Fruit fly (Drosophila melanogaster) whole organism: Measurements from ENCODE around the gene MAGE.

Source experiments
- CG8478 ChIP-seq: fragments of >200 bp; optimal IDR thresholded peaks from 2 replicates; lab custom pipeline; 2018; ENCODE audit warnings: inconsistent platforms
- Dll ChIP-seq: fragments of >200 bp; optimal IDR thresholded peaks from 2 replicates; lab custom pipeline; 2017
- EcR ChIP-seq, 2 experiments: fragments of >200 bp; optimal IDR thresholded peaks; 2 replicates each; lab custom pipeline; 2017; ENCODE audit warnings: missing biosample characterization in 2 of 2, missing genetic modification characterization in 2 of 2, missing genetic modification reagents in 2 of 2
- pan ChIP-seq: fragments of >200 bp; optimal IDR thresholded peaks from 2 replicates; lab custom pipeline; 2017
- psq ChIP-seq: fragments of >200 bp; optimal IDR thresholded peaks from 2 replicates; lab custom pipeline; 2017
- usp ChIP-seq: fragments of >200 bp; optimal IDR thresholded peaks from 2 replicates; lab custom pipeline; 2017; ENCODE audit warnings: missing biosample characterization, missing genetic modification characterization, mixed read lengths

dm6 chr3R:7131260-7131659, 23.7 kb downstream of the MAGE start, which contains the start of gene CG31493:
- no peak for TF ChIP-seq EcR (GFP tag; optimal IDR thresholded peaks at IDR 0.05; lab: Kevin White, UChicago)
- TF ChIP-seq psq (lab: Kevin White, UChicago) = no peak
- no peak for TF ChIP-seq CG8478
- no peak for TF ChIP-seq pan (lab: Kevin White, UChicago)
- no peak for TF ChIP-seq usp (GFP tag; lab: Kevin White, UChicago)
- no peak for TF ChIP-seq Dll (lab: Kevin White, UChicago)
